Fruit fly (Drosophila melanogaster) S2 (cell line): ENCODE measurements around the gene CG6481.

Experiments
- CG8478 ChIP-seq: fragments of >200 bp; optimal IDR thresholded peaks from 2 replicates; lab custom pipeline; 2018
- CTCF ChIP-seq, 2 experiments: fragments of >200 bp; optimal IDR thresholded peaks; 2 replicates each; lab custom pipeline; 2018

DNA sequence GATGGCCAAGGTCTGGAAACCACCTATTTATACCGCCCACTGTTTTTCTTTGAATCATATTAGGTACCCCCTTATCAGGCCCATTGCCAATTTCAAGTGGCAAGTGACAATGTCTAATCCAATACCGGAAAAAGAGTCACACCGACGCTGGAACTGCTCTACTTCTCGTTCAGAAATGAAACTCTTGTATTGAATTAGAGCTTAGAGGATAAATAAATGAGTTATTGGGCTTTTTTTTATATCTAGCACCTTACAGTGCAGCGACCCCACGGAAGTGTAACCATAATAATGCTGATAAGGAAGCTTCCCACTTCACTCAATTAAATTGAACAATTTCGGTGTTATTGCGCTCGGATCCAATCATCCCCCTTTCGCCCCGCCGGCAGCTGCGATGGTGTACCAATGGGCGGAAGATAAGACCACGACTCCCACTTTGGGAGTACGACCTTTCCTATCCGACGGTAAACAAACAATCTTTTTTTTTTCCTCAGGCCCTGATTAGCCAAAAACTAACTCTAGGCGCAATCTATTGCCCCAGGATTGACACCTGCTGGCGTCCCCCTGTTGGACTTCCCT lies 28.0 kb downstream of the CG6481 start, which contains the start of gene CG15043:
- no peak for TF ChIP-seq CG8478 (lab: Kevin White, UChicago)
- no peak for TF ChIP-seq CTCF (optimal IDR thresholded peaks at IDR 0.05; lab: Kevin White, UChicago)
